Fruit fly (Drosophila melanogaster) whole organism, embryonic: ENCODE data around the gene Cka.

Source experiments
- Bteb2 ChIP-seq: fragments of 200-800 bp; sonication (Bioruptor generic); optimal IDR thresholded peaks from 2 replicates; lab custom pipeline; 2016; ENCODE audit warnings: missing biosample characterization, missing genetic modification characterization
- CG1024 ChIP-seq: fragments of 200-800 bp; sonication (Bioruptor generic); IDR thresholded peaks from 2 replicates; pipeline ENCODE4 v1.3.6; 2022; ENCODE audit warnings: missing biosample characterization, missing genetic modification characterization
- CG10565 ChIP-seq: fragments of 200-800 bp; sonication (Bioruptor generic); optimal IDR thresholded peaks from 3 replicates; lab custom pipeline; 2016; ENCODE audit warnings: missing biosample characterization, mild to moderate bottlenecking, missing genetic modification characterization
- CG12236 ChIP-seq: fragments of 200-800 bp; sonication (Bioruptor generic); optimal IDR thresholded peaks from 2 replicates; lab custom pipeline; 2016; ENCODE audit warnings: missing biosample characterization, missing genetic modification characterization
- CG14050 ChIP-seq: fragments of 200-800 bp; sonication (Bioruptor generic); IDR thresholded peaks from 3 replicates; pipeline ENCODE4 v1.3.6; 2022; ENCODE audit warnings: missing biosample characterization, missing genetic modification characterization
- CG17568 ChIP-seq: fragments of 200-800 bp; sonication (Bioruptor generic); optimal IDR thresholded peaks from 2 replicates; lab custom pipeline; 2018; ENCODE audit warnings: missing biosample characterization, mild to moderate bottlenecking, missing genetic modification characterization, moderate library complexity
- CG2202 ChIP-seq: fragments of 200-800 bp; sonication (Bioruptor generic); optimal IDR thresholded peaks from 2 replicates; lab custom pipeline; 2018; ENCODE audit warnings: missing biosample characterization, mild to moderate bottlenecking, missing genetic modification characterization
- CG2678 ChIP-seq: fragments of 200-800 bp; sonication (Bioruptor generic); optimal IDR thresholded peaks from 3 replicates; lab custom pipeline; 2019; ENCODE audit warnings: missing biosample characterization, mild to moderate bottlenecking, missing genetic modification characterization, moderate library complexity
- CG3726 ChIP-seq: fragments of 200-800 bp; sonication (Bioruptor generic); IDR thresholded peaks from 3 replicates; pipeline ENCODE4, ENCODE4 v1.3.6; 2022; ENCODE audit warnings: missing biosample characterization, missing genetic modification characterization
- CG3838 ChIP-seq: fragments of 200-800 bp; sonication (Bioruptor generic); optimal IDR thresholded peaks from 3 replicates; lab custom pipeline; 2016; ENCODE audit warnings: missing biosample characterization, missing genetic modification characterization
- CG4424 ChIP-seq: fragments of 200-800 bp; sonication (Bioruptor generic); optimal IDR thresholded peaks from 3 replicates; lab custom pipeline; 2016; ENCODE audit warnings: missing biosample characterization, missing genetic modification characterization
- CG6683 ChIP-seq: fragments of 200-800 bp; sonication (Bioruptor generic); optimal IDR thresholded peaks from 2 replicates; lab custom pipeline; 2017; ENCODE audit warnings: missing biosample characterization, mild to moderate bottlenecking, missing genetic modification characterization, missing genetic modification reagents
- CG6689 ChIP-seq: fragments of 200-800 bp; sonication (Bioruptor generic); IDR thresholded peaks from 2 replicates; pipeline ENCODE4 v1.3.6; 2022; ENCODE audit warnings: missing biosample characterization, missing genetic modification characterization
- CG6813 ChIP-seq: fragments of 200-800 bp; sonication (Bioruptor generic); optimal IDR thresholded peaks from 2 replicates; lab custom pipeline; 2017; ENCODE audit warnings: missing biosample characterization, missing genetic modification characterization, mild to moderate bottlenecking, moderate library complexity, missing genetic modification reagents
- CG7357 ChIP-seq: fragments of 200-800 bp; sonication (Bioruptor generic); IDR thresholded peaks from 3 replicates; pipeline ENCODE4 v1.3.6; 2022; ENCODE audit warnings: missing biosample characterization, missing genetic modification characterization
- CG7963 ChIP-seq: fragments of 200-800 bp; sonication (Bioruptor generic); IDR thresholded peaks from 3 replicates; pipeline ENCODE4 v1.3.6; 2022; ENCODE audit warnings: missing biosample characterization, missing genetic modification characterization; ENCODE audit not compliant: partially characterized antibody
- CG7987 ChIP-seq: fragments of 200-800 bp; sonication (Bioruptor generic); optimal IDR thresholded peaks from 2 replicates; lab custom pipeline; 2018; ENCODE audit warnings: missing biosample characterization, mild to moderate bottlenecking, missing genetic modification characterization, moderate library complexity
- CG8281 ChIP-seq: fragments of 200-800 bp; sonication (Bioruptor generic); optimal IDR thresholded peaks from 2 replicates; lab custom pipeline; 2018; ENCODE audit warnings: missing biosample characterization, mild to moderate bottlenecking, missing genetic modification characterization, moderate library complexity
- CG9876 ChIP-seq: fragments of 200-800 bp; sonication (Bioruptor generic); optimal IDR thresholded peaks from 2 replicates; lab custom pipeline; 2016; ENCODE audit warnings: missing biosample characterization, missing genetic modification characterization
- D19B ChIP-seq: fragments of 200-800 bp; sonication (Bioruptor generic); optimal IDR thresholded peaks from 2 replicates; lab custom pipeline; 2017; ENCODE audit warnings: missing biosample characterization, mild to moderate bottlenecking, missing genetic modification characterization
- Elba2 ChIP-seq: fragments of 200-800 bp; sonication (Bioruptor generic); optimal IDR thresholded peaks from 3 replicates; lab custom pipeline; 2016; ENCODE audit warnings: missing biosample characterization, missing genetic modification characterization
- Ets97D ChIP-seq: fragments of 200-800 bp; sonication (Bioruptor generic); optimal IDR thresholded peaks from 3 replicates; lab custom pipeline; 2016; ENCODE audit warnings: missing biosample characterization, missing genetic modification characterization
- HHEX ChIP-seq: fragments of 200-800 bp; sonication (Bioruptor generic); optimal IDR thresholded peaks from 3 replicates; lab custom pipeline; 2017; ENCODE audit warnings: missing biosample characterization, mild to moderate bottlenecking, missing genetic modification characterization, missing genetic modification reagents
- HLH3B ChIP-seq: fragments of 200-800 bp; sonication (Bioruptor generic); IDR thresholded peaks from 2 replicates; pipeline ENCODE4 v1.3.6; 2022; ENCODE audit warnings: missing biosample characterization, missing genetic modification characterization
- Hmx ChIP-seq: fragments of 200-800 bp; sonication (Bioruptor generic); optimal IDR thresholded peaks from 2 replicates; lab custom pipeline; 2016; ENCODE audit warnings: missing biosample characterization, missing genetic modification characterization
- Kr ChIP-seq: fragments of 200-800 bp; sonication (Bioruptor generic); optimal IDR thresholded peaks from 2 replicates; lab custom pipeline; 2017; ENCODE audit warnings: missing biosample characterization, mild to moderate bottlenecking, missing genetic modification characterization
- Mes4 ChIP-seq: fragments of 200-800 bp; sonication (Bioruptor generic); optimal IDR thresholded peaks from 2 replicates; lab custom pipeline; 2016; ENCODE audit warnings: missing biosample characterization, missing genetic modification characterization
- Optix ChIP-seq: fragments of 200-800 bp; sonication (Bioruptor generic); IDR thresholded peaks from 3 replicates; pipeline ENCODE4 v1.3.6; 2022; ENCODE audit warnings: missing biosample characterization, missing genetic modification characterization
- Rx ChIP-seq: fragments of 200-800 bp; sonication (Bioruptor generic); IDR thresholded peaks from 2 replicates; pipeline ENCODE4 v1.3.6; 2022; ENCODE audit warnings: missing biosample characterization, missing genetic modification characterization
- Six4 ChIP-seq: fragments of 200-800 bp; sonication (Bioruptor generic); optimal IDR thresholded peaks from 2 replicates; lab custom pipeline; 2016; ENCODE audit warnings: missing biosample characterization, missing genetic modification characterization
- Ssrp ChIP-seq: fragments of 200-800 bp; sonication (Bioruptor generic); optimal IDR thresholded peaks from 2 replicates; lab custom pipeline; 2018; ENCODE audit warnings: missing biosample characterization, mild to moderate bottlenecking, missing genetic modification characterization, moderate library complexity
- Taf1 ChIP-seq: fragments of 200-800 bp; sonication (Bioruptor generic); IDR thresholded peaks from 2 replicates; pipeline ENCODE4 v1.3.6; 2022; ENCODE audit warnings: missing biosample characterization, missing genetic modification characterization
- Trl ChIP-seq, 3 experiments: fragments of >200 bp in 2 of 3; fragments of 200-800 bp in 1 of 3; sonication (Bioruptor generic) in 1 of 3; optimal IDR thresholded peaks; 2 replicates in 1 of 3; 3 replicates in 2 of 3; lab custom pipeline; 2016 to 2017; ENCODE audit warnings: missing biosample characterization in 1 of 3, missing genetic modification characterization in 1 of 3
- al ChIP-seq: fragments of 200-800 bp; sonication (Bioruptor generic); IDR thresholded peaks from 2 replicates; pipeline ENCODE4 v1.3.6; 2022; ENCODE audit warnings: missing biosample characterization, missing genetic modification characterization
- aop ChIP-seq: fragments of 200-800 bp; sonication (Bioruptor generic); IDR thresholded peaks from 2 replicates; pipeline ENCODE4 v1.3.6; 2022; ENCODE audit warnings: missing biosample characterization, missing genetic modification characterization
- bcd ChIP-seq: fragments of 200-800 bp; sonication (Bioruptor generic); optimal IDR thresholded peaks from 2 replicates; lab custom pipeline; 2017; ENCODE audit warnings: missing biosample characterization, mild to moderate bottlenecking, missing genetic modification characterization
- bigmax ChIP-seq: fragments of 200-800 bp; sonication (Bioruptor generic); optimal IDR thresholded peaks from 2 replicates; lab custom pipeline; 2018; ENCODE audit warnings: missing biosample characterization, mild to moderate bottlenecking, missing genetic modification characterization
- btn ChIP-seq: fragments of 200-800 bp; sonication (Bioruptor generic); optimal IDR thresholded peaks from 2 replicates; lab custom pipeline; 2016; ENCODE audit warnings: missing biosample characterization, missing genetic modification characterization
- chinmo ChIP-seq: fragments of 200-800 bp; sonication (Bioruptor generic); IDR thresholded peaks from 4 replicates; pipeline ENCODE4 v1.3.6; 2022; ENCODE audit warnings: missing biosample characterization, missing genetic modification characterization; ENCODE audit not compliant: partially characterized antibody
- emc ChIP-seq: fragments of 200-800 bp; sonication (Bioruptor generic); optimal IDR thresholded peaks from 2 replicates; lab custom pipeline; 2016; ENCODE audit warnings: missing biosample characterization, missing genetic modification characterization
- fru ChIP-seq: fragments of >200 bp; optimal IDR thresholded peaks from 2 replicates; lab custom pipeline; 2017
- grn ChIP-seq: fragments of 200-800 bp; sonication (Bioruptor generic); optimal IDR thresholded peaks from 3 replicates; lab custom pipeline; 2017; ENCODE audit warnings: missing biosample characterization, missing genetic modification characterization
- hb ChIP-seq: fragments of 200-800 bp; sonication (Bioruptor generic); IDR thresholded peaks from 3 replicates; pipeline ENCODE4 v1.3.6; 2022; ENCODE audit warnings: missing biosample characterization, missing genetic modification characterization; ENCODE audit not compliant: partially characterized antibody
- ranshi ChIP-seq: fragments of 200-800 bp; sonication (Bioruptor generic); IDR thresholded peaks from 2 replicates; pipeline ENCODE4 v1.3.6; 2022; ENCODE audit warnings: missing biosample characterization, missing genetic modification characterization
- repo ChIP-seq: fragments of 200-800 bp; sonication (Bioruptor generic); optimal IDR thresholded peaks from 2 replicates; lab custom pipeline; 2016; ENCODE audit warnings: missing biosample characterization, missing genetic modification characterization
- sim ChIP-seq: fragments of 200-800 bp; sonication (Bioruptor generic); IDR thresholded peaks from 2 replicates; pipeline ENCODE4 v1.3.6; 2022; ENCODE audit warnings: missing biosample characterization, missing genetic modification characterization
- sima ChIP-seq: fragments of 200-800 bp; sonication (Bioruptor generic); optimal IDR thresholded peaks from 2 replicates; lab custom pipeline; 2016; ENCODE audit warnings: missing biosample characterization, missing genetic modification characterization
- unpg ChIP-seq: fragments of 200-800 bp; sonication (Bioruptor generic); optimal IDR thresholded peaks from 3 replicates; lab custom pipeline; 2018; ENCODE audit warnings: missing biosample characterization, mild to moderate bottlenecking, missing genetic modification characterization, moderate library complexity
- usp ChIP-seq: fragments of >200 bp; optimal IDR thresholded peaks from 2 replicates; lab custom pipeline; 2017; ENCODE audit warnings: missing biosample characterization, missing genetic modification characterization
- zfh2 ChIP-seq: fragments of 200-800 bp; sonication (Bioruptor generic); optimal IDR thresholded peaks from 2 replicates; lab custom pipeline; 2016; ENCODE audit warnings: missing biosample characterization, missing genetic modification characterization

Cka gene

dm6 chr2L:8042645-8043281 lies 12.2 kb downstream of the Cka start, which contains the start of gene RpL36A (continued):
- TF ChIP-seq CG3726 (GFP tag; lab: Robert Waterston, UW) (no peak), Elba2 (GFP tag; lab: Kevin White, UChicago) (no peak), Hmx (no peak), Bteb2 (GFP tag; lab: Kevin White, UChicago) (peak; percentile 43), fru (lab: Kevin White, UChicago) (no peak), al (0 out of 2 replicates have a peak, but pooled peaks have one; percentile 23), aop (GFP tag; lab: Robert Waterston, UW) (no peak), sima (GFP tag; lab: Kevin White, UChicago) (no peak), CG6689 (GFP tag; lab: Robert Waterston, UW) (peak; percentile 6; the same call in 1 of the 2 replicates), HHEX (peak; percentile 54), CG7987 (peak; percentile 78), Six4 (GFP tag; lab: Kevin White, UChicago) (no peak), Rx (GFP tag; lab: Robert Waterston, UW) (no peak), CG14050 (GFP tag; lab: Robert Waterston, UW) (peak; percentile 58; the same call in 2 of the 3 replicates), emc (peak; percentile 30), CG8281 (tag; lab: Kevin White, UChicago) (no peak), chinmo (no peak), zfh2 (GFP tag; lab: Kevin White, UChicago) (peak; percentile 47), Ssrp (tag; lab: Kevin White, UChicago) (no peak), CG9876 (peak; percentile 71), btn (GFP tag; lab: Kevin White, UChicago) (no peak), D19B (GFP tag; lab: Kevin White, UChicago) (no peak), CG10565 (no peak), CG2678 (tag; lab: Kevin White, UChicago) (no peak), bcd (GFP tag; lab: Kevin White, UChicago) (peak; percentile 58), CG7357 (GFP tag; lab: Robert Waterston, UW) (0 out of 3 replicates have a peak, but pooled peaks have one; percentile 42), CG7963 (peak; percentile 91), Mes4 (GFP tag; lab: Kevin White, UChicago) (peak; percentile 92), ranshi (peak; percentile 52; the same call in 1 of the 2 replicates), CG17568 (GFP tag; lab: Kevin White, UChicago) (no peak), CG4424 (GFP tag; lab: Kevin White, UChicago) (peak; percentile 17), CG1024 (GFP tag; lab: Robert Waterston, UW) (no peak), CG6683 (GFP tag; lab: Kevin White, UChicago) (no peak), usp (GFP tag; lab: Kevin White, UChicago) (no peak), grn (GFP tag; lab: Kevin White, UChicago) (no peak), CG2202 (peak; percentile 36), Taf1 (GFP tag; lab: Robert Waterston, UW) (no peak), repo (no peak), sim (GFP tag; lab: Robert Waterston, UW) (no peak), unpg (GFP tag; lab: Kevin White, UChicago) (peak; percentile 64), Trl (optimal IDR thresholded peaks at IDR 0.05; lab: Kevin White, UChicago) (no peak), Trl (GFP tag; optimal IDR thresholded peaks at IDR 0.05; lab: Kevin White, UChicago) (peak; percentile 27), hb (GFP tag; lab: Robert Waterston, UW) (peak; percentile 84), Optix (GFP tag; lab: Robert Waterston, UW) (0 out of 3 replicates have a peak, but pooled peaks have one; percentile 40), CG6813 (peak; percentile 52), Ets97D (GFP tag; lab: Kevin White, UChicago) (peak; percentile 98), Kr (GFP tag; lab: Kevin White, UChicago) (no peak), HLH3B (GFP tag; lab: Robert Waterston, UW) (0 out of 2 replicates have a peak, but pooled peaks have one; percentile 36), CG3838 (GFP tag; lab: Kevin White, UChicago) (no peak), CG12236 (peak; percentile 48), bigmax (GFP tag; lab: Kevin White, UChicago) (peak; percentile 4)
